Worm (Caenorhabditis elegans) whole organism, L4 larva: ENCODE data around the gene H21P03.10.

Source experiments
- F10B5.3 ChIP-seq: sonication (generic microtip); optimal IDR thresholded peaks from 2 replicates; lab custom pipeline; 2016; ENCODE audit warnings: mild to moderate bottlenecking, missing genetic modification characterization, missing compliant biosample characterization
- F44E2.7 ChIP-seq: fragments of 200-800 bp; sonication (Bioruptor generic); IDR thresholded peaks from 2 replicates; pipeline ENCODE4 v2.1.2; 2022; ENCODE audit warnings: missing genetic modification characterization, missing compliant biosample characterization
- F49E8.2 ChIP-seq: sonication (generic microtip); optimal IDR thresholded peaks from 2 replicates; lab custom pipeline; 2016; ENCODE audit warnings: missing compliant biosample characterization, mild to moderate bottlenecking, missing genetic modification characterization, borderline replicate concordance
- T20F7.1 ChIP-seq: fragments of 200-800 bp; sonication (Bioruptor generic); optimal IDR thresholded peaks from 2 replicates; lab custom pipeline; 2018; ENCODE audit warnings: mild to moderate bottlenecking, missing genetic modification characterization, missing compliant biosample characterization
- T26A8.4 ChIP-seq: fragments of 200-800 bp; sonication (Bioruptor generic); IDR thresholded peaks from 2 replicates; pipeline ENCODE4 v1.3.6; 2022; ENCODE audit warnings: missing genetic modification characterization, missing compliant biosample characterization
- ZK546.5 ChIP-seq, 2 experiments: sonication (generic microtip); optimal IDR thresholded peaks; 2 replicates each; lab custom pipeline; 2017; ENCODE audit warnings: missing biosample characterization in 2 of 2, missing genetic modification characterization in 2 of 2
- aha-1 ChIP-seq: fragments of 150-350 bp; peaks from one replicate; lab custom pipeline; 2014; ENCODE audit warnings: missing biosample characterization, missing genetic modification characterization
- aly-2 ChIP-seq: sonication (generic microtip); optimal IDR thresholded peaks from 2 replicates; lab custom pipeline; 2018; ENCODE audit warnings: missing biosample characterization, missing genetic modification characterization
- ama-1 ChIP-seq: fragments of 150-350 bp; optimal IDR thresholded peaks from 2 replicates; lab custom pipeline; 2014; ENCODE audit warnings: inconsistent platforms, mixed read lengths
- cey-2 ChIP-seq: sonication (generic microtip); optimal IDR thresholded peaks from 3 replicates; lab custom pipeline; 2017; ENCODE audit warnings: missing genetic modification characterization, mild to moderate bottlenecking, missing compliant biosample characterization, antibody characterized with exemption, borderline replicate concordance; ENCODE audit not compliant: insufficient read depth
- daf-16 ChIP-seq, 3 experiments: sonication (generic microtip); optimal IDR thresholded peaks; 2 replicates each; lab custom pipeline; 2016 to 2017; ENCODE audit warnings: missing genetic modification characterization in 3 of 3, missing genetic modification reagents in 3 of 3, mild to moderate bottlenecking in 2 of 3, missing compliant biosample characterization in 2 of 3, missing biosample characterization in 1 of 3, moderate library complexity in 1 of 3
- dpl-1 ChIP-seq: fragments of 150-350 bp; optimal IDR thresholded peaks from 2 replicates; lab custom pipeline; 2014; ENCODE audit warnings: missing biosample characterization, missing genetic modification reagents, missing genetic modification characterization
- duxl-1 ChIP-seq: sonication (generic microtip); optimal IDR thresholded peaks from 2 replicates; lab custom pipeline; 2016; ENCODE audit warnings: mild to moderate bottlenecking, missing genetic modification characterization, moderate library complexity, missing compliant biosample characterization; ENCODE audit not compliant: poor library complexity
- egl-27 ChIP-seq: sonication (generic microtip); optimal IDR thresholded peaks from 3 replicates; lab custom pipeline; 2017; ENCODE audit warnings: missing biosample characterization, missing genetic modification reagents, missing genetic modification characterization
- egl-43 ChIP-seq: fragments of 200-800 bp; sonication (Bioruptor generic); IDR thresholded peaks from 2 replicates; pipeline ENCODE4 v1.3.6; 2022; ENCODE audit warnings: missing genetic modification reagents, missing genetic modification characterization, missing compliant biosample characterization
- fkh-10 ChIP-seq: fragments of 150-350 bp; optimal IDR thresholded peaks from 2 replicates; lab custom pipeline; 2014; ENCODE audit warnings: missing biosample characterization, missing genetic modification reagents, missing genetic modification characterization
- hif-1 ChIP-seq, 2 experiments: sonication (generic microtip); optimal IDR thresholded peaks; 2 replicates each; lab custom pipeline; 2016 to 2017; ENCODE audit warnings: missing compliant biosample characterization in 2 of 2, missing genetic modification characterization in 2 of 2, missing genetic modification reagents in 2 of 2, missing genotype in 2 of 2, mild to moderate bottlenecking in 1 of 2
- hmg-1.1 ChIP-seq: fragments of 200-800 bp; sonication (Bioruptor generic); IDR thresholded peaks from 2 replicates; pipeline ENCODE4 v1.3.6; 2022; ENCODE audit warnings: missing genetic modification reagents, missing genetic modification characterization, missing compliant biosample characterization
- jun-1 ChIP-seq: fragments of 150-350 bp; optimal IDR thresholded peaks from 2 replicates; lab custom pipeline; 2014; ENCODE audit warnings: missing biosample characterization, missing genetic modification reagents, missing genetic modification characterization
- lim-7 ChIP-seq: fragments of 200-800 bp; sonication (Bioruptor generic); IDR thresholded peaks from 2 replicates; pipeline ENCODE4 v1.3.6; 2022; ENCODE audit warnings: missing genetic modification characterization, missing compliant biosample characterization
- lin-15B ChIP-seq: fragments of 150-350 bp; sonication (generic microtip); optimal IDR thresholded peaks from 3 replicates; lab custom pipeline; 2014; ENCODE audit warnings: missing biosample characterization, missing genetic modification characterization
- madf-5 ChIP-seq, 2 experiments: fragments of 200-800 bp; sonication (Bioruptor generic); IDR thresholded peaks; 2 replicates each; pipeline ENCODE4 v1.3.6; 2022; ENCODE audit warnings: missing compliant biosample characterization in 2 of 2, missing genetic modification characterization in 2 of 2
- mep-1 ChIP-seq: fragments of 150-350 bp; sonication (generic microtip); optimal IDR thresholded peaks from 3 replicates; lab custom pipeline; 2014; ENCODE audit warnings: missing biosample characterization, missing genetic modification characterization
- mes-2 ChIP-seq: sonication (generic microtip); optimal IDR thresholded peaks from 2 replicates; lab custom pipeline; 2016; ENCODE audit warnings: missing genotype, mild to moderate bottlenecking, missing genetic modification characterization, missing compliant biosample characterization; ENCODE audit not compliant: poor library complexity, severe bottlenecking
- nhr-11 ChIP-seq: fragments of 150-350 bp; optimal IDR thresholded peaks from 2 replicates; lab custom pipeline; 2014; ENCODE audit warnings: missing biosample characterization, missing genetic modification characterization
- nhr-42 ChIP-seq: fragments of 200-800 bp; sonication (Bioruptor generic); IDR thresholded peaks from 2 replicates; pipeline ENCODE4 v1.3.6; 2022; ENCODE audit warnings: missing genetic modification characterization, missing compliant biosample characterization
- php-3 ChIP-seq: fragments of 200-800 bp; sonication (Bioruptor generic); IDR thresholded peaks from 2 replicates; pipeline ENCODE4 v1.3.6; 2022; ENCODE audit warnings: missing genetic modification reagents, missing genetic modification characterization, missing compliant biosample characterization
- pqm-1 ChIP-seq: sonication (generic microtip); optimal IDR thresholded peaks from 2 replicates; lab custom pipeline; 2017; ENCODE audit warnings: missing biosample characterization, missing genetic modification characterization
- set-16 ChIP-seq: fragments of 200-800 bp; sonication (Bioruptor generic); IDR thresholded peaks from 2 replicates; pipeline ENCODE4 v1.3.6; 2022; ENCODE audit warnings: missing genetic modification reagents, missing genetic modification characterization, missing compliant biosample characterization
- skn-1 ChIP-seq: fragments of 150-350 bp; optimal IDR thresholded peaks from 2 replicates; lab custom pipeline; 2014; ENCODE audit warnings: missing biosample characterization, missing genetic modification characterization
- spr-3 ChIP-seq: fragments of 200-800 bp; sonication (Bioruptor generic); optimal IDR thresholded peaks from 2 replicates; lab custom pipeline; 2018; ENCODE audit warnings: mild to moderate bottlenecking, missing genetic modification characterization, missing compliant biosample characterization
- unc-39 ChIP-seq: sonication (generic microtip); optimal IDR thresholded peaks from 2 replicates; lab custom pipeline; 2017; ENCODE audit warnings: missing biosample characterization, missing genetic modification characterization
- unc-62 ChIP-seq, 3 experiments: fragments of 150-350 bp in 1 of 3; sonication (generic microtip); optimal IDR thresholded peaks in 2 of 3; peaks in 1 of 3; 1 replicate in 1 of 3; 2 replicates in 2 of 3; lab custom pipeline; 2014 to 2017; ENCODE audit warnings: missing biosample characterization in 3 of 3, missing genetic modification characterization in 3 of 3, missing genetic modification reagents in 3 of 3, missing genotype in 1 of 3
- zip-2 ChIP-seq: fragments of 150-350 bp; optimal IDR thresholded peaks from 2 replicates; lab custom pipeline; 2014; ENCODE audit warnings: missing biosample characterization, missing genetic modification characterization

Gene H21P03.10

DNA sequence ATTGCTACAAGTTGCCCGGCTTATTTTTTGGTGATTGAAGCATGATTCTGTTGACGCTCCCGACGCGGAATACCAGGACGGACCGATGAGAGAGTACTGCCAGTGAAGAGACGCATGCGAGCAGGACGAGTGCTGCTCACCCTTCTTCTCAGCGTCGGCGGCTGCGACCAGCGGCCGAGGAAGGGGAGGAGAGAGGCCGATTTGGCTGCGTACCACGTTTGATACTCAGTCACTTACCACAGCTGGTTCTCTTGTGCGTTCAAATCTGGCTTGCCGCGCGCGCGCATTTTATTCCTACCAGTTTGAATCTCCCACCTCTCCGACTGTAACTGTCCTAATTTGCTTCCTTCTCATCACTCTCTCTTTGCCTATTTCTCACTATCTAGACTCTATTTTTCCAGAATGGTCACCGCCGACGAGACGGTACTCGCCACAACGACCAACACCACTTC is 23.7 kb downstream of the H21P03.10 start, which contains the start of gene mep-1 (continued):
- TF ChIP-seq mep-1 (tag; lab: Kevin White, UChicago): peak; percentile 97
- TF ChIP-seq mes-2: peak; percentile 66
- TF ChIP-seq T26A8.4 (GFP tag; lab: Robert Waterston, UW): peak; percentile 57
- TF ChIP-seq hmg-1.1 (GFP tag; lab: Robert Waterston, UW): peak; percentile 84
- no peak for TF ChIP-seq F44E2.7 (GFP tag; lab: Robert Waterston, UW)
- peak; percentile 33 for TF ChIP-seq duxl-1 (tag; lab: Kevin White, UChicago)
- TF ChIP-seq daf-16 (GFP tag; optimal IDR thresholded peaks at IDR 0.05; lab: Kevin White, UChicago): no peak
- TF ChIP-seq daf-16 (tag; optimal IDR thresholded peaks at IDR 0.05; lab: Kevin White, UChicago): no peak
- TF ChIP-seq F10B5.3 (tag; lab: Kevin White, UChicago): peak; percentile 15
- TF ChIP-seq aha-1 (tag; lab: Kevin White, UChicago): peak; percentile 98
- TF ChIP-seq spr-3 (GFP tag; lab: Kevin White, UChicago): no peak
- no peak for TF ChIP-seq madf-5 (GFP tag; IDR thresholded peaks at IDR 0.05; lab: Robert Waterston, UW)
- peak; percentile 65 for TF ChIP-seq dpl-1
- no peak for TF ChIP-seq lin-15B (tag; lab: Kevin White, UChicago)
- no peak for TF ChIP-seq php-3 (GFP tag; lab: Robert Waterston, UW)
- no peak for TF ChIP-seq unc-39
- peak; percentile 62 for TF ChIP-seq T20F7.1
- TF ChIP-seq nhr-11: peak; percentile 73
- no peak for TF ChIP-seq jun-1 (tag; lab: Kevin White, UChicago)
- peak; percentile 4 for TF ChIP-seq fkh-10
- peak; percentile 59; the same call in 1 of the 2 replicates for TF ChIP-seq lim-7
- TF ChIP-seq nhr-42 (GFP tag; lab: Robert Waterston, UW): 0 out of 2 replicates have a peak, but pooled peaks have one; percentile 66
- TF ChIP-seq hif-1 (tag; optimal IDR thresholded peaks at IDR 0.05; lab: Kevin White, UChicago): peak in 1 of 2 experiments; percentile 14
- TF ChIP-seq zip-2 (tag; lab: Kevin White, UChicago): no peak
- no peak for TF ChIP-seq ZK546.5 (tag; optimal IDR thresholded peaks at IDR 0.05; lab: Kevin White, UChicago)
- TF ChIP-seq, all 104 proteins: peak for 41

DNA sequence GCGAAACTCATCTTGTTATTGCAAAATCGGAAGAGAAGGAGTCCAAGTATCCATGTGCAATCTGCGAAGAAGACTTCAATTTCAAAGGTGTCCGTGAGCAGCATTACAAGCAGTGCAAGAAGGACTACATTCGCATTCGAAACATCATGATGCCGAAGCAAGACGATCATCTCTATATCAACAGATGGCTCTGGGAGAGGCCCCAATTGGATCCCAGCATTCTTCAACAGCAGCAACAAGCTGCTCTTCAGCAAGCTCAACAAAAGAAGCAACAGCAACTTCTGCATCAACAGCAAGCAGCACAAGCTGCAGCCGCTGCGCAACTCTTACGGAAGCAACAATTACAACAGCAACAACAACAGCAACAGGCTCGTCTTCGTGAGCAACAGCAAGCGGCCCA is 25.7 kb downstream of the H21P03.10 start:
- TF ChIP-seq F49E8.2 (tag; lab: Kevin White, UChicago) (no peak), egl-27 (no peak), egl-43 (GFP tag; lab: Robert Waterston, UW) (0 out of 2 replicates have a peak, but pooled peaks have one; percentile 2)

DNA sequence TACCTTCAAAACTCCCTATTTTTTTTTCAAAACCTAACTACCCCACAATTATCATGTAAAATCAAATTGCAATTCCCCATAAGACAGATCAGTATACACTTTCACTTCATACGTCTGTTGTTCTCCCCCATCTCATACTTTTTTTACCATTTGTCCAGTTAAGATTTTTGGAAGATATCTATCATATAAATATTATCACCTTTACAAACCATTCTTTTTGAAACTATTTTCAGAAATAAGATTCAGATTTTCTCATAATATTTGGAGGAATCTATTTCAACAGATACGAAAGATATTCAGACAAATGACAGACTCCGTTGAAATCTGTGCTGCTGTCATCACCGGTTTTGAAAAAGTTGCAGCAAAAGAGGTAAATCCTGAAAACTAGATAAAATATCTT is 27.2 kb downstream of the H21P03.10 start, which contains the start of gene M04B2.2:
Gene M04B2.2, plus strand, starts transcription at position 301 of the 400 bp plus-strand sequence.
- TF ChIP-seq skn-1 (tag; lab: Kevin White, UChicago): no peak
- peak; percentile 47 for TF ChIP-seq aha-1 (tag; lab: Kevin White, UChicago)
- TF ChIP-seq set-16: no peak
- TF ChIP-seq aly-2 (tag; lab: Kevin White, UChicago): peak; percentile 52
- no peak for TF ChIP-seq pqm-1
- peak; percentile 56 for TF ChIP-seq ama-1 (lab: Kevin White, UChicago)
- TF ChIP-seq mep-1 (tag; lab: Kevin White, UChicago): peak; percentile 67

DNA sequence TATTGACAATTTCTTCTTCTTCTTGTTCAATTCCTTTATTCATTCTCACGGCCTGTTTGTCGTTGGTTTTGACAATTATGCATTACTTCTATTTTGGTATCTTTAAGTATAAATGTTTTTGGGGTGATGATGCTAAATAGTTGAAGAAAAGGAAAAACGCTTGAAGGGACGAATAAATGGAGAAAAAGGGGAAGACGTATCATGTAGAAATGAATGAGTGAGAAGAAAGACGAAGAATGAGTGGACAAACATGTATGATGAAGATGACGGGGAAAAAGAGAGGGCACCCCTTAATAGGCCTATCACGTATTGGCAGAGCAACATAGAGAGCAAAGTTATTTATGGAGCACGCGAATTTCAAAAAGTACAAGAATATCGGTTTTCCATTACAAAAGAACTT is 48.1 kb downstream of the H21P03.10 start, which contains the start of gene M04B2.7:
Gene M04B2.7, minus strand, starts transcription at position 101 of the 400 bp plus-strand sequence.
- TF ChIP-seq unc-62 (GFP tag; optimal IDR thresholded peaks at IDR 0.05 in 1 of 2; lab: Kevin White, UChicago): peak in 1 of 2 experiments; percentile 53
- TF ChIP-seq unc-62 (tag; optimal IDR thresholded peaks at IDR 0.05; lab: Kevin White, UChicago): no peak
- TF ChIP-seq cey-2: no peak
